Worm (Caenorhabditis elegans): ENCODE results near the gene cat-4.

ce11 chrV:10548981-10549380 lies 15.7 kb upstream of the cat-4 start, which contains the start of gene srd-34:
- TF ChIP-seq pros-1 (tag; optimal IDR thresholded peaks at IDR 0.05): no peak
- no peak for TF ChIP-seq hlh-15 (tag; optimal IDR thresholded peaks at IDR 0.05)
- no peak for TF ChIP-seq ceh-19 (GFP tag; optimal IDR thresholded peaks at IDR 0.05)
- no peak for TF ChIP-seq odd-2 (tag; optimal IDR thresholded peaks at IDR 0.05)
- TF ChIP-seq madf-2 (tag; optimal IDR thresholded peaks at IDR 0.05): no peak
- no peak for TF ChIP-seq F13H6.1 (tag; optimal IDR thresholded peaks at IDR 0.05)

Measured in whole organism, late embryonic.